Fruit fly (Drosophila melanogaster) whole organism, adult: ENCODE results near the gene CG5500.

Experiments
- CG11617 ChIP-seq: fragments of 200-800 bp; sonication (Bioruptor generic); optimal IDR thresholded peaks from 2 replicates; lab custom pipeline; 2017; ENCODE audit warnings: mild to moderate bottlenecking, missing biosample characterization, missing genetic modification reagents, missing genetic modification characterization
- CG12768 ChIP-seq: fragments of 200-800 bp; sonication (Bioruptor generic); optimal IDR thresholded peaks from 2 replicates; lab custom pipeline; 2017; ENCODE audit warnings: missing biosample characterization, missing genetic modification characterization, mild to moderate bottlenecking, moderate library complexity, missing genetic modification reagents
- CG14711 ChIP-seq: fragments of 200-800 bp; sonication (Bioruptor generic); optimal IDR thresholded peaks from 2 replicates; lab custom pipeline; 2018; ENCODE audit warnings: missing biosample characterization, mild to moderate bottlenecking, missing genetic modification characterization, moderate library complexity
- CG1620 ChIP-seq: fragments of 200-800 bp; sonication (Bioruptor generic); optimal IDR thresholded peaks from 2 replicates; lab custom pipeline; 2016; ENCODE audit warnings: missing biosample characterization, missing genetic modification characterization
- CG33017 ChIP-seq: fragments of 200-800 bp; sonication (Bioruptor generic); optimal IDR thresholded peaks from 2 replicates; lab custom pipeline; 2018; ENCODE audit warnings: missing biosample characterization, mild to moderate bottlenecking, missing genetic modification characterization, moderate library complexity
- CG5204 ChIP-seq: fragments of 200-800 bp; sonication (Bioruptor generic); optimal IDR thresholded peaks from 2 replicates; lab custom pipeline; 2016; ENCODE audit warnings: missing biosample characterization, missing genetic modification characterization
- CG7045 ChIP-seq: fragments of 200-800 bp; sonication (Bioruptor generic); optimal IDR thresholded peaks from 2 replicates; lab custom pipeline; 2017; ENCODE audit warnings: missing biosample characterization, mild to moderate bottlenecking, missing genetic modification characterization
- CG7101 ChIP-seq: fragments of 200-800 bp; sonication (Bioruptor generic); optimal IDR thresholded peaks from 2 replicates; lab custom pipeline; 2018; ENCODE audit warnings: missing biosample characterization, mild to moderate bottlenecking, missing genetic modification characterization, moderate library complexity
- Clk ChIP-seq: fragments of 200-800 bp; sonication (Bioruptor generic); optimal IDR thresholded peaks from 2 replicates; lab custom pipeline; 2017; ENCODE audit warnings: missing biosample characterization, missing genetic modification characterization
- Crg-1 ChIP-seq: fragments of 200-800 bp; sonication (Bioruptor generic); optimal IDR thresholded peaks from 2 replicates; lab custom pipeline; 2016; ENCODE audit warnings: missing biosample characterization, missing genetic modification characterization
- Hr96 ChIP-seq: fragments of 200-800 bp; sonication (Bioruptor generic); optimal IDR thresholded peaks from 2 replicates; lab custom pipeline; 2016; ENCODE audit warnings: missing biosample characterization, missing genetic modification characterization
- Mnt ChIP-seq: fragments of 200-800 bp; sonication (Bioruptor generic); optimal IDR thresholded peaks from 2 replicates; lab custom pipeline; 2016; ENCODE audit warnings: missing biosample characterization, mild to moderate bottlenecking, missing genetic modification characterization
- bab1 ChIP-seq: fragments of 200-800 bp; sonication (Bioruptor generic); optimal IDR thresholded peaks from 3 replicates; lab custom pipeline; 2019; ENCODE audit warnings: missing biosample characterization, mild to moderate bottlenecking, missing genetic modification characterization, moderate library complexity
- cic ChIP-seq: fragments of 200-800 bp; sonication (Bioruptor generic); optimal IDR thresholded peaks from 2 replicates; lab custom pipeline; 2017; ENCODE audit warnings: missing biosample characterization, mild to moderate bottlenecking, missing genetic modification characterization, moderate library complexity
- cnc ChIP-seq, 2 experiments: fragments of >200 bp; optimal IDR thresholded peaks; 2 replicates each; lab custom pipeline; 2017
- kay ChIP-seq: fragments of 200-800 bp; sonication (Bioruptor generic); peaks from one replicate; lab custom pipeline; 2016; ENCODE audit warnings: missing biosample characterization, missing genetic modification characterization, borderline replicate concordance
- ovo ChIP-seq: fragments of 200-800 bp; sonication (Bioruptor generic); optimal IDR thresholded peaks from 2 replicates; lab custom pipeline; 2016; ENCODE audit warnings: missing biosample characterization, missing genetic modification characterization
- pad ChIP-seq: fragments of 200-800 bp; sonication (Bioruptor generic); optimal IDR thresholded peaks from 3 replicates; lab custom pipeline; 2017; ENCODE audit warnings: missing biosample characterization, missing genetic modification characterization, mild to moderate bottlenecking, moderate library complexity, missing genetic modification reagents
- tj ChIP-seq: fragments of 200-800 bp; sonication (Bioruptor generic); optimal IDR thresholded peaks from 3 replicates; lab custom pipeline; 2017; ENCODE audit warnings: missing biosample characterization, mild to moderate bottlenecking, missing genetic modification characterization, moderate library complexity
- toe ChIP-seq: fragments of 200-800 bp; sonication (Bioruptor generic); optimal IDR thresholded peaks from 2 replicates; lab custom pipeline; 2016; ENCODE audit warnings: missing biosample characterization, missing genetic modification characterization

Gene CG5500

DNA sequence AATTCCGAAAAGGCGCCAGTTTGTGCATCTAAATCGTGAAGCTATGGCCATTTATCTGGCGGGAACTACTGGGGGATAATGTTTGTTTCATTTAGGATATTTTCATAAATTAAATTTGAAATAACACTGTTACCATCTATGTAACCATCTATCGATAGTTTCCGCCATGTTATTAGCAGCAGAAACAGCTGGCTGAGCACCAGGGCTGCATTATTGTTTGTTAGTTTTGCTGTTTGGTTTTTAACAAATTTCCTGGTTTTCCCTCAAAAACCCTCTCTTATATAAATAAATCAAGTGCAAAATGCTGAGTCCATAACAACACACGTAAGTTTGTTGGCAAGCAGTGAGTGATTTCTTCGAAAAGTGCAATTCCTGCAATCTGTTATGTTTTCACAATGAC, at the start of gene CG5500:
TSS of gene CG5500 (plus strand) at position 199 of the 400 bp plus-strand sequence.
- TF ChIP-seq Clk (GFP tag; lab: Kevin White, UChicago) (no peak), tj (GFP tag; lab: Kevin White, UChicago) (no peak), Crg-1 (GFP tag; lab: Kevin White, UChicago) (peak; percentile 36), bab1 (peak; percentile 29), CG33017 (tag; lab: Kevin White, UChicago) (no peak), CG12768 (no peak), pad (GFP tag; lab: Kevin White, UChicago) (no peak), toe (GFP tag; lab: Kevin White, UChicago) (peak; percentile 38), CG7101 (tag; lab: Kevin White, UChicago) (peak; percentile 17), kay (GFP tag; lab: Kevin White, UChicago) (peak; percentile 79), cic (GFP tag; lab: Kevin White, UChicago) (peak; percentile 30), Mnt (GFP tag; lab: Kevin White, UChicago) (peak; percentile 7)

DNA sequence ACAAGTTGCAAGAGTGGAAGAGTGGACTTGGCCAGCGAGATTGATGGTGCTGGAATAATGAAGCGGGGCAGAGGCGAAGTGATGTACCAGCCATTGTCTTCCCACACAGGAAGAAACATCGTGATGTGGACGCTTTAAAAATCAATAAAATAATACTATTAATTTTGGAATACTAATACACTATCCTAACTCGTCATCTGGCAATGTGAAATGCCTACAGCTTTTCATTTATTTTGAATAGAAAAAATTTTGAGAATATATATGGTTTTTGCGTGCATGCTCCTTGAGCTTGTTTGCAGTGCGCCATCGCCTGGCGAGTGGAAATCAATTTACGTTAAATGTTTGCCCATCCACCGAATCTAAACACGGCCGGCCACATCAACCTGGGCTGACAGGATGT, 44.6 kb upstream of the CG5500 start:
- TF ChIP-seq Hr96 (GFP tag; lab: Kevin White, UChicago) (no peak), Mnt (GFP tag; lab: Kevin White, UChicago) (no peak), cic (GFP tag; lab: Kevin White, UChicago) (no peak), CG7045 (GFP tag; lab: Kevin White, UChicago) (no peak), ovo (GFP tag; lab: Kevin White, UChicago) (no peak), CG11617 (GFP tag; lab: Kevin White, UChicago) (no peak), Clk (GFP tag; lab: Kevin White, UChicago) (no peak), tj (GFP tag; lab: Kevin White, UChicago) (no peak), pad (GFP tag; lab: Kevin White, UChicago) (no peak), Crg-1 (GFP tag; lab: Kevin White, UChicago) (no peak), cnc (optimal IDR thresholded peaks at IDR 0.05; lab: Kevin White, UChicago) (no peak), CG1620 (GFP tag; lab: Kevin White, UChicago) (no peak), CG7101 (tag; lab: Kevin White, UChicago) (no peak), kay (GFP tag; lab: Kevin White, UChicago) (no peak)

DNA sequence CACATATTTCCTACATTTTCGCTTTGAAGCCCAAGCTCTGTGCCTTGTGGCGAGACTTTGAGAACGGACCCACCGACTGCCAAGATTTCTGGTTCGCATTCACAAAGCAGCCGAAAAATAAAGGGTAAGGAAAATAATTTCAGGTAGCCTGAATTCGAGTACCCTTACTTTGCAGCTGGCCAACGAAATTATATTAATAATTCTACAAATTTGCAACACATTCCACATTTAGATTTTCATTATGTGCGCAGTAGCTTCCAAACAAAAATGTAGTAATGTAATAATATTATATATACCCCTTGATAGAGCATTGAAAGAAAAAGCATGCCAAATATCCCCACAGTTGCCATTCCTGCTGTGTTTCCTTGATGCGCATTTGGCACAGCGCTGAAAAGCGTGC, 30.0 kb upstream of the CG5500 start:
- TF ChIP-seq bab1 (no peak), ovo (GFP tag; lab: Kevin White, UChicago) (no peak), CG14711 (tag; lab: Kevin White, UChicago) (no peak), toe (GFP tag; lab: Kevin White, UChicago) (no peak), CG33017 (tag; lab: Kevin White, UChicago) (no peak)

DNA sequence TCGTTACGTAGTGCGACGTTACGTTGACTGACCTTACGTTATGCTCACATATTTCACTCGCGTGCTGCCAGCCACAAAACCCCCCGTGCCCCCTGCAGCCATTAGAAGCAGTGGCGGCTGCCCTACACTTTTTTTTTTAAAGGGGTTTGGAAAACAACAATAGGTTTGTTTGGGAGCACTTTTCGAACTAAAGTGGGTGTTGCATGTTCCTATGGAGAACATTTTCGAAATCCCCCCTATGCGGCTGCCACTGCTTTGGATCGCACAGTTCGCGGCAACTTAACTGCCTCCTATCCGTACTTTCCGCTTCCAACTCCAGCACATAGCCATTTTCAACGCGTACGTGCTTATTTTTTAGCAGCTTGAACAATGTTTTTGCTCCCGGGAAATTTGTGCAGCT, 22.7 kb upstream of the CG5500 start:
- TF ChIP-seq CG7045 (GFP tag; lab: Kevin White, UChicago) (no peak), kay (GFP tag; lab: Kevin White, UChicago) (no peak), CG1620 (GFP tag; lab: Kevin White, UChicago) (no peak), CG7101 (tag; lab: Kevin White, UChicago) (no peak), Clk (GFP tag; lab: Kevin White, UChicago) (no peak), bab1 (no peak), CG33017 (tag; lab: Kevin White, UChicago) (no peak), Crg-1 (GFP tag; lab: Kevin White, UChicago) (no peak), pad (GFP tag; lab: Kevin White, UChicago) (no peak), Mnt (GFP tag; lab: Kevin White, UChicago) (no peak), CG11617 (GFP tag; lab: Kevin White, UChicago) (no peak), cic (GFP tag; lab: Kevin White, UChicago) (no peak), CG12768 (no peak), CG5204 (GFP tag; lab: Kevin White, UChicago) (no peak), cnc (optimal IDR thresholded peaks at IDR 0.05; lab: Kevin White, UChicago) (no peak), tj (GFP tag; lab: Kevin White, UChicago) (no peak), Hr96 (GFP tag; lab: Kevin White, UChicago) (no peak)

DNA sequence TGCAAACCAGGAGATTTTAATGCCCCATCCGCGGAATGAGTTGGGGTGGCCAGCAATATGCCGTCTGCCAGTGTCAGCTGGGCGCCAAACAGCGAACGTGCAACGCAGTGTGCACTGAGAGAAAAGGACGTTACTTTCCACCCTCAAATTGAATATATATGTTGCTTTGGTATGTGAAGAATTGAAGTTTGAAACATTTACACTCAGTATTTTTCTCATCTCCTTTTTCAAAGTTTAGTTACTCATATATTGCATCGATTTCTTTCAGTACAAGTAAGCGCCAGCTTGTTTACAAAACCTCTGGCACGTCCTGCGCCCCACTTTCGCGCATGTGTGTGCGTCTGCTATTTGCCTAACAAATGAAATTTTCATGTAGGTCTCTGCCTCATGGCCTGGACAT, 17.2 kb upstream of the CG5500 start:
- TF ChIP-seq cic (GFP tag; lab: Kevin White, UChicago) = no peak
- no peak for TF ChIP-seq pad (GFP tag; lab: Kevin White, UChicago)
- TF ChIP-seq ovo (GFP tag; lab: Kevin White, UChicago) = no peak
- no peak for TF ChIP-seq Clk (GFP tag; lab: Kevin White, UChicago)
- peak; percentile 23 for TF ChIP-seq CG7101 (tag; lab: Kevin White, UChicago)
- TF ChIP-seq CG12768 = peak; percentile 45
- peak; percentile 63 for TF ChIP-seq CG7045 (GFP tag; lab: Kevin White, UChicago)
- peak; percentile 14 for TF ChIP-seq CG5204 (GFP tag; lab: Kevin White, UChicago)

DNA sequence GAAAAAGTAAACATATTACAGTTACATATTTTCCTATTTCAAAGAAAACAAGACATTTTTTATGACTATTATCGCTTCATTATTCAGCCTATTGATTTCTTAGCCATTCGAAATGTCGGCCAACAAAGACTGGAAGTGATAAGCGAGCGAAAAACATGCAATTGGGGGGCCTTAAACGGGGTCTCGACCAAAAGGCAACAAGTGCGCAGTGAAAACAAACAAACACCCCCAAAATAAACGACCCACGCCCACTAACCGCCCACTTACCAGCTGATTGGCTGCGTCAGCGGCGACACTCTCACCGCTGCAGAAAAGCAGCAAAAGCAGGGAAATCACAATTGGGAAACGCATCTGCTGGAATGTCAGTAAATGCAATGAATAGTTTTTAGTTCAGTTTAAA, 14.2 kb upstream of the CG5500 start:
- TF ChIP-seq cnc (optimal IDR thresholded peaks at IDR 0.05; lab: Kevin White, UChicago) (no peak), tj (GFP tag; lab: Kevin White, UChicago) (no peak)
